Worm (Caenorhabditis elegans) whole organism, midembryonic: ENCODE data around the gene Y34B4A.2.

ENCODE experiments used
- cog-1 ChIP-seq: sonication (generic microtip); optimal IDR thresholded peaks from 2 replicates; lab custom pipeline; 2016; ENCODE audit warnings: missing genetic modification characterization, missing compliant biosample characterization
- med-1 ChIP-seq: sonication (generic microtip); optimal IDR thresholded peaks from 2 replicates; lab custom pipeline; 2017; ENCODE audit warnings: missing genetic modification characterization, mild to moderate bottlenecking, missing compliant biosample characterization, antibody characterized with exemption, missing genetic modification reagents; ENCODE audit not compliant: insufficient read depth
- ref-1 ChIP-seq: fragments of 200-800 bp; sonication (Bioruptor generic); conservative IDR thresholded peaks from 2 replicates; pipeline ENCODE4 v1.3.6; 2022; ENCODE audit warnings: missing genetic modification reagents, missing genetic modification characterization, missing compliant biosample characterization
- tab-1 ChIP-seq: fragments of 200-800 bp; sonication (Bioruptor generic); IDR thresholded peaks from 2 replicates; pipeline ENCODE4 v1.3.6; 2022; ENCODE audit warnings: missing genetic modification characterization, missing compliant biosample characterization
- ztf-23 ChIP-seq: fragments of 200-800 bp; sonication (Bioruptor generic); IDR thresholded peaks from 2 replicates; pipeline ENCODE4 v1.3.6; 2022; ENCODE audit warnings: missing genetic modification reagents, missing genetic modification characterization, missing compliant biosample characterization
- ztf-29 ChIP-seq: fragments of 200-800 bp; sonication (Bioruptor generic); IDR thresholded peaks from 2 replicates; pipeline ENCODE4 v1.3.6; 2022; ENCODE audit warnings: missing genetic modification reagents, missing genetic modification characterization, missing compliant biosample characterization

DNA sequence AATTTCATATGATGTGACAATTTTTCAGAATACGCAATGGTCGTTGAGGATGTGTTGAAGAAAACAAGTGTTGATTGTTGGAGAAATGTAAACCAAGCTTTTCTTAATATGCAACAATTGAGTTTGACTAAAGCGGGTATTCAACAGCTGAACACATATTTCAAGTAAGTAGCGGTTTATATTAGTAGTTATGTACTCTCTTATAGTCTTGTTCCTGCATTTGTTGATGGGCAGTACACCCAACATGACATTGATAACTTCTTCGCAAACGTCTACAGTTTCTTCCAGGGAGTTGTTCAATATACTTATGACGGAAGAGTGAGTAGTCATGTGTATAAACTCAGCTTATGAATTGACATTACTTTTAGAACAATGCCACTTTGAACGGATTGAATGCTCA lies 51.5 kb downstream of the Y34B4A.2 start:
- TF ChIP-seq ztf-23 (GFP tag; lab: Robert Waterston, UW) (no peak), ref-1 (GFP tag; lab: Robert Waterston, UW) (no peak), cog-1 (tag; lab: Kevin White, UChicago) (no peak), med-1 (GFP tag; lab: Kevin White, UChicago) (no peak), ztf-29 (GFP tag; lab: Robert Waterston, UW) (no peak), tab-1 (no peak)
